Fruit fly (Drosophila melanogaster): ENCODE data around the gene CG31904.
"Not testable (repeated sequence)": the region's sequence is repeated elsewhere in the genome, so short reads cannot be mapped to it uniquely, and the experiment has no call there.

The CG31904 gene

dm6 chr2L:7738709-7739108, at the start of gene CG31904:
Gene CG31904, minus strand, starts transcription at chr2L:7738809.
- not testable (repeated sequence) for TF ChIP-seq CG34367 (tag; optimal IDR thresholded peaks at IDR 0.05); Ets98B (GFP tag; IDR thresholded peaks at IDR 0.05); gl (tag; optimal IDR thresholded peaks at IDR 0.05)

- TF ChIP-seq CG15710 (tag; optimal IDR thresholded peaks at IDR 0.05), result no peak
- TF ChIP-seq Pif1A (GFP tag; optimal IDR thresholded peaks at IDR 0.05), result peak; percentile 80
- peak; percentile 86 for TF ChIP-seq Ets98B (GFP tag; IDR thresholded peaks at IDR 0.05)
- TF ChIP-seq gl (tag; optimal IDR thresholded peaks at IDR 0.05), result peak; percentile 51
- TF ChIP-seq CG13204 (GFP tag; optimal IDR thresholded peaks at IDR 0.05), result no peak
- no peak for TF ChIP-seq D1 (tag; optimal IDR thresholded peaks at IDR 0.05)
- no peak for TF ChIP-seq CG17806 (tag; optimal IDR thresholded peaks at IDR 0.05)
- peak; percentile 82 for TF ChIP-seq CG12605 (GFP tag; IDR thresholded peaks at IDR 0.05)
- no peak for TF ChIP-seq Snoo (tag; optimal IDR thresholded peaks at IDR 0.05)
- no peak for TF ChIP-seq CG10348 (GFP tag; IDR thresholded peaks at IDR 0.05)
- TF ChIP-seq CG8159 (tag; optimal IDR thresholded peaks at IDR 0.05), result peak; percentile 68
- TF ChIP-seq CG32121 (GFP tag; IDR thresholded peaks at IDR 0.05), result peak; percentile 79
- TF ChIP-seq CG8301 (tag; optimal IDR thresholded peaks at IDR 0.05), result peak; percentile 80
- TF ChIP-seq CG14655 (GFP tag; optimal IDR thresholded peaks at IDR 0.05), result peak; percentile 80
- TF ChIP-seq EcR (GFP tag; optimal IDR thresholded peaks at IDR 0.05), result no peak
- peak; percentile 74 for TF ChIP-seq fd96Ca (GFP tag; IDR thresholded peaks at IDR 0.05)
- TF ChIP-seq CG4496 (GFP tag; IDR thresholded peaks at IDR 0.05), result peak; percentile 91
- peak; percentile 79 for TF ChIP-seq Pif1B (GFP tag; optimal IDR thresholded peaks at IDR 0.05)
- peak; percentile 59 for TF ChIP-seq CG34367 (tag; optimal IDR thresholded peaks at IDR 0.05)
- 0 out of 2 replicates have a peak, but pooled peaks have one; percentile 7 for TF ChIP-seq rn (GFP tag; IDR thresholded peaks at IDR 0.05)
- TF ChIP-seq CG9948 (tag; optimal IDR thresholded peaks at IDR 0.05), result no peak
Observed at dm6 chr2L:7782788-7783401, 44.3 kb upstream of the CG31904 start, which contains the start of gene Brd7-9. Gene Brd7-9, plus strand, starts transcription at chr2L:7782865.

- TF ChIP-seq gl (tag; optimal IDR thresholded peaks at IDR 0.05), result no peak
Observed at dm6 chr2L:7781165-7781564, 42.6 kb upstream of the CG31904 start, which contains the start of gene CG7164. Gene CG7164, plus strand, starts transcription at chr2L:7781465.

- TF ChIP-seq CG34367 (tag; optimal IDR thresholded peaks at IDR 0.05) (no peak), CG12605 (GFP tag; IDR thresholded peaks at IDR 0.05) (no peak), CG8301 (tag; optimal IDR thresholded peaks at IDR 0.05) (no peak), Pif1B (GFP tag; optimal IDR thresholded peaks at IDR 0.05) (no peak), Snoo (tag; optimal IDR thresholded peaks at IDR 0.05) (no peak), CG32121 (GFP tag; IDR thresholded peaks at IDR 0.05) (no peak), CG13204 (GFP tag; optimal IDR thresholded peaks at IDR 0.05) (no peak), CG4496 (GFP tag; IDR thresholded peaks at IDR 0.05) (no peak), EcR (GFP tag; optimal IDR thresholded peaks at IDR 0.05) (no peak), CG15710 (tag; optimal IDR thresholded peaks at IDR 0.05) (no peak), Ets98B (GFP tag; IDR thresholded peaks at IDR 0.05) (no peak), CG10348 (GFP tag; IDR thresholded peaks at IDR 0.05) (no peak), CG8159 (tag; optimal IDR thresholded peaks at IDR 0.05) (no peak), CG9948 (tag; optimal IDR thresholded peaks at IDR 0.05) (no peak), D1 (tag; optimal IDR thresholded peaks at IDR 0.05) (no peak), Pif1A (GFP tag; optimal IDR thresholded peaks at IDR 0.05) (no peak), CG17806 (tag; optimal IDR thresholded peaks at IDR 0.05) (no peak), CG14655 (GFP tag; optimal IDR thresholded peaks at IDR 0.05) (no peak), gl (tag; optimal IDR thresholded peaks at IDR 0.05) (no peak), fd96Ca (GFP tag; IDR thresholded peaks at IDR 0.05) (no peak)
Observed at dm6 chr2L:7779785-7780184, 41.2 kb upstream of the CG31904 start, which contains the start of gene Uro. Gene Uro, plus strand, starts transcription at chr2L:7780085.

- TF ChIP-seq CG4496 (GFP tag; IDR thresholded peaks at IDR 0.05), result no peak
- TF ChIP-seq EcR (GFP tag; optimal IDR thresholded peaks at IDR 0.05), result no peak
- TF ChIP-seq D1 (tag; optimal IDR thresholded peaks at IDR 0.05), result no peak
- TF ChIP-seq CG12605 (GFP tag; IDR thresholded peaks at IDR 0.05), result no peak
- TF ChIP-seq Snoo (tag; optimal IDR thresholded peaks at IDR 0.05), result no peak
- TF ChIP-seq Pif1B (GFP tag; optimal IDR thresholded peaks at IDR 0.05), result no peak
- no peak for TF ChIP-seq CG34367 (tag; optimal IDR thresholded peaks at IDR 0.05)
- TF ChIP-seq CG17806 (tag; optimal IDR thresholded peaks at IDR 0.05), result no peak
Observed at dm6 chr2L:7777979-7778692, 39.5 kb upstream of the CG31904 start, which contains the start of gene CG7179. Gene CG7179, minus strand, starts transcription at chr2L:7778029.

- TF ChIP-seq CG4496 (GFP tag; IDR thresholded peaks at IDR 0.05) (no peak), Pif1A (GFP tag; optimal IDR thresholded peaks at IDR 0.05) (no peak), Ets98B (GFP tag; IDR thresholded peaks at IDR 0.05) (no peak), CG15710 (tag; optimal IDR thresholded peaks at IDR 0.05) (no peak), rn (GFP tag; IDR thresholded peaks at IDR 0.05) (no peak)
Observed at dm6 chr2L:7775260-7775659, 36.7 kb upstream of the CG31904 start.

Data from whole organism, pupa.